Fruit fly (Drosophila melanogaster) whole organism, embryonic: Measurements from ENCODE around the gene CG15034.

ENCODE experiments used
- Awh ChIP-seq: fragments of 200-800 bp; sonication (Bioruptor generic); IDR thresholded peaks from 2 replicates; pipeline ENCODE4, ENCODE4 v1.3.6; 2022; ENCODE audit warnings: missing biosample characterization, missing genetic modification characterization
- CG10462 ChIP-seq: fragments of 200-800 bp; sonication (Bioruptor generic); optimal IDR thresholded peaks from 2 replicates; lab custom pipeline; 2016; ENCODE audit warnings: missing biosample characterization, missing genetic modification characterization
- CG10565 ChIP-seq: fragments of 200-800 bp; sonication (Bioruptor generic); optimal IDR thresholded peaks from 3 replicates; lab custom pipeline; 2016; ENCODE audit warnings: missing biosample characterization, mild to moderate bottlenecking, missing genetic modification characterization
- CG10654 ChIP-seq: fragments of 200-800 bp; sonication (Bioruptor generic); optimal IDR thresholded peaks from 2 replicates; lab custom pipeline; 2016; ENCODE audit warnings: missing biosample characterization, missing genetic modification characterization
- CG11560 ChIP-seq: fragments of 200-800 bp; sonication (Bioruptor generic); IDR thresholded peaks from 3 replicates; pipeline ENCODE4 v1.3.6; 2022; ENCODE audit warnings: missing biosample characterization, missing genetic modification characterization
- CG12071 ChIP-seq: fragments of 200-800 bp; sonication (Bioruptor generic); optimal IDR thresholded peaks from 3 replicates; lab custom pipeline; 2018; ENCODE audit warnings: missing biosample characterization, mild to moderate bottlenecking, missing genetic modification characterization
- CG13424 ChIP-seq: fragments of 200-800 bp; sonication (Bioruptor generic); optimal IDR thresholded peaks from 2 replicates; lab custom pipeline; 2019; ENCODE audit warnings: missing biosample characterization, mild to moderate bottlenecking, missing genetic modification characterization, moderate library complexity
- CG17361 ChIP-seq: fragments of 200-800 bp; sonication (Bioruptor generic); IDR thresholded peaks from 3 replicates; pipeline ENCODE4 v1.3.6; 2022; ENCODE audit warnings: missing biosample characterization, missing genetic modification characterization
- CG1832 ChIP-seq: fragments of 200-800 bp; sonication (Bioruptor generic); optimal IDR thresholded peaks from 2 replicates; lab custom pipeline; 2017; ENCODE audit warnings: missing biosample characterization, mild to moderate bottlenecking, missing genetic modification characterization, inconsistent platforms
- CG2202 ChIP-seq: fragments of 200-800 bp; sonication (Bioruptor generic); optimal IDR thresholded peaks from 2 replicates; lab custom pipeline; 2018; ENCODE audit warnings: missing biosample characterization, mild to moderate bottlenecking, missing genetic modification characterization
- CG2678 ChIP-seq: fragments of 200-800 bp; sonication (Bioruptor generic); optimal IDR thresholded peaks from 3 replicates; lab custom pipeline; 2019; ENCODE audit warnings: missing biosample characterization, mild to moderate bottlenecking, missing genetic modification characterization, moderate library complexity
- CG6272 ChIP-seq: fragments of 200-800 bp; sonication (Bioruptor generic); IDR thresholded peaks from 2 replicates; pipeline ENCODE4 v1.3.6; 2022; ENCODE audit warnings: missing biosample characterization, missing genetic modification characterization
- CG6791 ChIP-seq: fragments of 200-800 bp; sonication (Bioruptor generic); IDR thresholded peaks from 3 replicates; pipeline ENCODE4 v1.3.6; 2022; ENCODE audit warnings: missing biosample characterization, missing genetic modification characterization; ENCODE audit not compliant: partially characterized antibody
- CG9797 ChIP-seq: fragments of 200-800 bp; sonication (Bioruptor generic); optimal IDR thresholded peaks from 3 replicates; lab custom pipeline; 2018; ENCODE audit warnings: missing biosample characterization, mild to moderate bottlenecking, missing genetic modification characterization
- Deaf1 ChIP-seq: fragments of 200-800 bp; optimal IDR thresholded peaks from 3 replicates; lab custom pipeline; 2019; ENCODE audit warnings: missing biosample characterization, mild to moderate bottlenecking, missing genetic modification characterization, moderate library complexity
- Dref ChIP-seq: fragments of 200-800 bp; sonication (Bioruptor generic); IDR thresholded peaks from 2 replicates; pipeline ENCODE4 v1.3.6; 2022; ENCODE audit warnings: missing biosample characterization, missing genetic modification characterization
- ERR ChIP-seq: fragments of 200-800 bp; sonication (Bioruptor generic); optimal IDR thresholded peaks from 2 replicates; lab custom pipeline; 2016; ENCODE audit warnings: missing biosample characterization, missing genetic modification characterization
- Elba2 ChIP-seq: fragments of 200-800 bp; sonication (Bioruptor generic); optimal IDR thresholded peaks from 3 replicates; lab custom pipeline; 2016; ENCODE audit warnings: missing biosample characterization, missing genetic modification characterization
- Ets65A ChIP-seq: fragments of 200-800 bp; sonication (Bioruptor generic); peaks from one replicate; lab custom pipeline; 2016; ENCODE audit warnings: missing biosample characterization, missing genetic modification characterization
- Ets97D ChIP-seq: fragments of 200-800 bp; sonication (Bioruptor generic); optimal IDR thresholded peaks from 3 replicates; lab custom pipeline; 2016; ENCODE audit warnings: missing biosample characterization, missing genetic modification characterization
- HLH54F ChIP-seq: fragments of 200-800 bp; sonication (Bioruptor generic); optimal IDR thresholded peaks from 3 replicates; lab custom pipeline; 2016; ENCODE audit warnings: missing biosample characterization, missing genetic modification characterization
- Hr78 ChIP-seq, 2 experiments: fragments of 200-800 bp in 1 of 2; fragments of >200 bp in 1 of 2; sonication (Bioruptor generic) in 1 of 2; optimal IDR thresholded peaks; 2 replicates each; lab custom pipeline; 2017 to 2019; ENCODE audit warnings: missing biosample characterization in 2 of 2, missing genetic modification characterization in 2 of 2, mild to moderate bottlenecking in 1 of 2, moderate library complexity in 1 of 2
- Kr ChIP-seq: fragments of 200-800 bp; sonication (Bioruptor generic); optimal IDR thresholded peaks from 2 replicates; lab custom pipeline; 2017; ENCODE audit warnings: missing biosample characterization, mild to moderate bottlenecking, missing genetic modification characterization
- MESR4 ChIP-seq: fragments of 200-800 bp; sonication (Bioruptor generic); optimal IDR thresholded peaks from 2 replicates; lab custom pipeline; 2018; ENCODE audit warnings: missing biosample characterization, mild to moderate bottlenecking, missing genetic modification characterization, moderate library complexity
- Mad ChIP-seq: fragments of 200-800 bp; sonication (Bioruptor generic); optimal IDR thresholded peaks from 2 replicates; lab custom pipeline; 2016; ENCODE audit warnings: missing biosample characterization, missing genetic modification characterization
- Myb ChIP-seq: fragments of 200-800 bp; sonication (Bioruptor generic); optimal IDR thresholded peaks from 2 replicates; lab custom pipeline; 2016; ENCODE audit warnings: missing biosample characterization, missing genetic modification characterization
- Oaz ChIP-seq: fragments of 200-800 bp; sonication (Bioruptor generic); IDR thresholded peaks from 2 replicates; pipeline ENCODE4 v1.3.6; 2022; ENCODE audit warnings: missing biosample characterization, missing genetic modification characterization
- Six4 ChIP-seq: fragments of 200-800 bp; sonication (Bioruptor generic); optimal IDR thresholded peaks from 2 replicates; lab custom pipeline; 2016; ENCODE audit warnings: missing biosample characterization, missing genetic modification characterization
- Sox100B ChIP-seq: fragments of 200-800 bp; sonication (Bioruptor generic); optimal IDR thresholded peaks from 3 replicates; lab custom pipeline; 2018; ENCODE audit warnings: missing biosample characterization, mild to moderate bottlenecking, missing genetic modification characterization
- Stat92E ChIP-seq, 3 experiments: fragments of >200 bp in 2 of 3; fragments of 200-800 bp in 1 of 3; sonication (Bioruptor generic) in 1 of 3; optimal IDR thresholded peaks; 2 replicates each; lab custom pipeline; 2017 to 2019; ENCODE audit warnings: missing biosample characterization in 3 of 3, missing genetic modification characterization in 3 of 3, mild to moderate bottlenecking in 1 of 3, moderate library complexity in 1 of 3
- Xbp1 ChIP-seq: fragments of 200-800 bp; sonication (Bioruptor generic); optimal IDR thresholded peaks from 3 replicates; lab custom pipeline; 2016; ENCODE audit warnings: missing biosample characterization, mild to moderate bottlenecking, missing genetic modification characterization
- al ChIP-seq: fragments of 200-800 bp; sonication (Bioruptor generic); IDR thresholded peaks from 2 replicates; pipeline ENCODE4 v1.3.6; 2022; ENCODE audit warnings: missing biosample characterization, missing genetic modification characterization
- aop ChIP-seq: fragments of 200-800 bp; sonication (Bioruptor generic); IDR thresholded peaks from 2 replicates; pipeline ENCODE4 v1.3.6; 2022; ENCODE audit warnings: missing biosample characterization, missing genetic modification characterization
- bcd ChIP-seq: fragments of 200-800 bp; sonication (Bioruptor generic); optimal IDR thresholded peaks from 2 replicates; lab custom pipeline; 2017; ENCODE audit warnings: missing biosample characterization, mild to moderate bottlenecking, missing genetic modification characterization
- br ChIP-seq: fragments of >200 bp; optimal IDR thresholded peaks from 2 replicates; lab custom pipeline; 2017
- ci ChIP-seq: fragments of 200-800 bp; sonication (Bioruptor generic); IDR thresholded peaks from 3 replicates; pipeline ENCODE4 v1.3.6; 2022; ENCODE audit warnings: missing biosample characterization, missing genetic modification characterization
- cwo ChIP-seq: fragments of 200-800 bp; sonication (Bioruptor generic); optimal IDR thresholded peaks from 3 replicates; lab custom pipeline; 2017; ENCODE audit warnings: missing biosample characterization, missing genetic modification characterization, mild to moderate bottlenecking, moderate library complexity, missing genetic modification reagents
- da ChIP-seq: fragments of 200-800 bp; sonication (Bioruptor generic); optimal IDR thresholded peaks from 2 replicates; lab custom pipeline; 2016; ENCODE audit warnings: missing biosample characterization, missing genetic modification characterization
- ind ChIP-seq: fragments of 200-800 bp; sonication (Bioruptor generic); optimal IDR thresholded peaks from 3 replicates; lab custom pipeline; 2016; ENCODE audit warnings: missing biosample characterization, missing genetic modification characterization
- jing ChIP-seq: fragments of 200-800 bp; sonication (Bioruptor generic); optimal IDR thresholded peaks from 2 replicates; lab custom pipeline; 2018; ENCODE audit warnings: missing biosample characterization, mild to moderate bottlenecking, missing genetic modification characterization
- kay ChIP-seq: fragments of 200-800 bp; sonication (Bioruptor generic); optimal IDR thresholded peaks from 2 replicates; lab custom pipeline; 2016; ENCODE audit warnings: missing biosample characterization, missing genetic modification characterization
- klu ChIP-seq: fragments of 200-800 bp; sonication (Bioruptor generic); IDR thresholded peaks from 2 replicates; pipeline ENCODE4 v1.3.6; 2022; ENCODE audit warnings: missing biosample characterization, missing genetic modification characterization
- oc ChIP-seq: fragments of 200-800 bp; sonication (Bioruptor generic); optimal IDR thresholded peaks from 2 replicates; lab custom pipeline; 2018; ENCODE audit warnings: missing biosample characterization, mild to moderate bottlenecking, missing genetic modification characterization, moderate library complexity
- pb ChIP-seq: fragments of 200-800 bp; sonication (Bioruptor generic); optimal IDR thresholded peaks from 3 replicates; lab custom pipeline; 2016; ENCODE audit warnings: missing biosample characterization, missing genetic modification characterization
- pfk ChIP-seq: fragments of 200-800 bp; sonication (Bioruptor generic); optimal IDR thresholded peaks from 2 replicates; lab custom pipeline; 2018; ENCODE audit warnings: missing biosample characterization, mild to moderate bottlenecking, missing genetic modification characterization, moderate library complexity
- salm ChIP-seq: fragments of 200-800 bp; sonication (Bioruptor generic); optimal IDR thresholded peaks from 2 replicates; lab custom pipeline; 2018; ENCODE audit warnings: missing biosample characterization, mild to moderate bottlenecking, missing genetic modification characterization
- schlank ChIP-seq: fragments of 200-800 bp; sonication (Bioruptor generic); optimal IDR thresholded peaks from 2 replicates; lab custom pipeline; 2018; ENCODE audit warnings: missing biosample characterization, mild to moderate bottlenecking, missing genetic modification characterization
- sens ChIP-seq: fragments of 200-800 bp; sonication (Bioruptor generic); peaks from one replicate; lab custom pipeline; 2016; ENCODE audit warnings: missing biosample characterization, missing genetic modification characterization
- sens-2 ChIP-seq: fragments of 200-800 bp; sonication (Bioruptor generic); IDR thresholded peaks from 2 replicates; pipeline ENCODE4 v1.3.6; 2022; ENCODE audit warnings: missing biosample characterization, missing genetic modification characterization
- stc ChIP-seq: fragments of 200-800 bp; sonication (Bioruptor generic); IDR thresholded peaks from 2 replicates; pipeline ENCODE4 v1.3.6; 2022; ENCODE audit warnings: missing biosample characterization, missing genetic modification characterization
- sug ChIP-seq: fragments of 200-800 bp; optimal IDR thresholded peaks from 2 replicates; lab custom pipeline; 2019; ENCODE audit warnings: missing biosample characterization, mild to moderate bottlenecking, missing genetic modification characterization, moderate library complexity
- tio ChIP-seq: fragments of 200-800 bp; sonication (Bioruptor generic); optimal IDR thresholded peaks from 2 replicates; lab custom pipeline; 2017; ENCODE audit warnings: missing biosample characterization, missing genetic modification characterization, inconsistent platforms

The CG15034 gene

DNA sequence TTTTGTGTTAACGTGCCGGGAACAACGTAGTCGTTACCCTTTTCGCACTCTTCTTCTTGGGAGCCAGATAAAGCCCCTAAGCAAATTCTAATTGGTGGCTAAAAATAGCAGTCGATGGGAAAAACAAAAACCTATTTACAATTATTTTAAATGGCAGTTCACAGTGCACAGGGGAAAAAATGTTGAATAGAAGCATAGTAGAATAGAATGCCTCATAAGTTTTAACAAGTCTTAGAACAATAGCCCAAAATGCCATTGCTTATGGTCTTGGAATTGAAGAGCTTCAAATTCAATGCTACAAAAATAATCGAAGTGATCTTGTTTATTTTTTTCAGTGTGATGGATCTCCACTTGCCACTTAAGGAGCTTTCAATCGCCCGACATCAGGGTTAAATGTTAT, 14.8 kb downstream of the CG15034 start (continued):
- TF ChIP-seq CG10654 (GFP tag; lab: Kevin White, UChicago) (peak; percentile 35), MESR4 (no peak), Six4 (GFP tag; lab: Kevin White, UChicago) (no peak), ERR (GFP tag; lab: Kevin White, UChicago) (peak; percentile 51), CG9797 (GFP tag; lab: Kevin White, UChicago) (no peak), Stat92E (GFP tag; optimal IDR thresholded peaks at IDR 0.05; lab: Kevin White, UChicago) (no peak), schlank (tag; lab: Kevin White, UChicago) (peak; percentile 59), sens-2 (GFP tag; lab: Robert Waterston, UW) (no peak), CG13424 (tag; lab: Kevin White, UChicago) (peak; percentile 62), da (GFP tag; lab: Kevin White, UChicago) (no peak), al (GFP tag; lab: Robert Waterston, UW) (peak; percentile 70), HLH54F (GFP tag; lab: Kevin White, UChicago) (peak; percentile 73), sens (GFP tag; lab: Kevin White, UChicago) (peak; percentile 71), kay (GFP tag; lab: Kevin White, UChicago) (peak; percentile 9), sug (peak; percentile 62), Ets65A (GFP tag; lab: Kevin White, UChicago) (peak; percentile 93), oc (tag; lab: Kevin White, UChicago) (peak; percentile 21), jing (GFP tag; lab: Kevin White, UChicago) (no peak), Ets97D (GFP tag; lab: Kevin White, UChicago) (peak; percentile 21), ind (GFP tag; lab: Kevin White, UChicago) (peak; percentile 62), aop (GFP tag; lab: Robert Waterston, UW) (no peak), Awh (no peak), stc (GFP tag; lab: Robert Waterston, UW) (0 out of 2 replicates have a peak, but pooled peaks have one; percentile 27), tio (GFP tag; lab: Kevin White, UChicago) (peak; percentile 75), cwo (peak; percentile 75), CG10462 (peak; percentile 17), CG6272 (GFP tag; lab: Robert Waterston, UW) (no peak), Mad (GFP tag; lab: Kevin White, UChicago) (peak; percentile 42), Kr (GFP tag; lab: Kevin White, UChicago) (no peak), Myb (GFP tag; lab: Kevin White, UChicago) (peak; percentile 54), CG1832 (no peak), Deaf1 (tag; lab: Kevin White, UChicago) (peak; percentile 10), CG10565 (GFP tag; lab: Kevin White, UChicago) (no peak), br (lab: Kevin White, UChicago) (no peak), klu (GFP tag; lab: Robert Waterston, UW) (peak; percentile 45; the same call in 1 of the 2 replicates), CG11560 (tag; lab: Robert Waterston, UW) (0 out of 3 replicates have a peak, but pooled peaks have one; percentile 25), bcd (GFP tag; lab: Kevin White, UChicago) (peak; percentile 53), pfk (GFP tag; lab: Kevin White, UChicago) (no peak), CG17361 (GFP tag; lab: Robert Waterston, UW) (0 out of 3 replicates have a peak, but pooled peaks have one; percentile 14), Sox100B (no peak), salm (tag; lab: Kevin White, UChicago) (peak; percentile 41), CG2678 (tag; lab: Kevin White, UChicago) (peak; percentile 74), Hr78 (GFP tag; optimal IDR thresholded peaks at IDR 0.05; lab: Kevin White, UChicago) (no peak), Dref (GFP tag; lab: Robert Waterston, UW) (no peak), pb (peak; percentile 50), CG2202 (tag; lab: Kevin White, UChicago) (no peak), Oaz (GFP tag; lab: Robert Waterston, UW) (peak; percentile 66), CG6791 (GFP tag; lab: Robert Waterston, UW) (no peak), Xbp1 (GFP tag; lab: Kevin White, UChicago) (peak; percentile 59), CG12071 (GFP tag; lab: Kevin White, UChicago) (peak; percentile 39), Elba2 (GFP tag; lab: Kevin White, UChicago) (no peak), ci (peak; percentile 59; the same call in 1 of the 3 replicates)
